Fruit fly (Drosophila melanogaster): Measurements from ENCODE around the gene JMJD4.
A peak's percentile ranks its signal among the peaks of the same experiment; 100 is the strongest.

Gene JMJD4

DNA sequence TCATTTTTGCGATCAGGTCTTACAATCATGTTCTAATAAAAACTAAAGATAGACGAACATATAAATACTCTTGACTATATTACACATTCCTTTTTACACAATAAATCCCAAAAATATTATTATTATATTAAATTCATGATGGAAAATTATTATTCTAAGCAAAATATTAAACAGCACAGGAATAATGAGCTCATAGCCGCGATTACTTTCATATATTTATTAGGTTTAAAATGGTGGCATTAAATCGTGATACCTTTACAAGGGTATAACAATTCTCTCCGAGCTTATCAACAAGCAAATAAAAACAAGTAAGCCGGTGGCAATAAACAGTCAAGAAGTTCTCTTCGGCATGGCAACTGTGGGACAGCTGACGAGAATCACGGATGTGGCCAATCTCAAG, 6.0 kb downstream of the JMJD4 start, which contains the start of gene CG17681:
TSS of gene CG17681 (plus strand) at position 56 of the 400 bp plus-strand sequence.
- TF ChIP-seq pad (GFP tag; optimal IDR thresholded peaks at IDR 0.05) (peak; percentile 10), toe (GFP tag; optimal IDR thresholded peaks at IDR 0.05) (peak; percentile 25), CG1620 (GFP tag; optimal IDR thresholded peaks at IDR 0.05) (no peak), bab1 (GFP tag; optimal IDR thresholded peaks at IDR 0.05) (peak; percentile 78), kay (GFP tag; ENCODE audit: borderline replicate concordance) (no peak), CG5204 (GFP tag; optimal IDR thresholded peaks at IDR 0.05) (no peak), tj (GFP tag; optimal IDR thresholded peaks at IDR 0.05) (no peak), Clk (GFP tag; optimal IDR thresholded peaks at IDR 0.05) (no peak), Mnt (GFP tag; optimal IDR thresholded peaks at IDR 0.05) (no peak), cic (GFP tag; optimal IDR thresholded peaks at IDR 0.05) (peak; percentile 54), cnc (optimal IDR thresholded peaks at IDR 0.05) (no peak), CG12768 (GFP tag; optimal IDR thresholded peaks at IDR 0.05) (peak; percentile 73), CG11617 (GFP tag; optimal IDR thresholded peaks at IDR 0.05) (peak; percentile 66), CG33017 (tag; optimal IDR thresholded peaks at IDR 0.05) (peak; percentile 77), ovo (GFP tag; optimal IDR thresholded peaks at IDR 0.05) (no peak), Hr96 (GFP tag; optimal IDR thresholded peaks at IDR 0.05) (no peak), CG7045 (GFP tag; optimal IDR thresholded peaks at IDR 0.05) (peak; percentile 76), CG14711 (tag; optimal IDR thresholded peaks at IDR 0.05) (peak; percentile 54), CG7101 (tag; optimal IDR thresholded peaks at IDR 0.05) (peak; percentile 74), Crg-1 (GFP tag; optimal IDR thresholded peaks at IDR 0.05) (no peak)

DNA sequence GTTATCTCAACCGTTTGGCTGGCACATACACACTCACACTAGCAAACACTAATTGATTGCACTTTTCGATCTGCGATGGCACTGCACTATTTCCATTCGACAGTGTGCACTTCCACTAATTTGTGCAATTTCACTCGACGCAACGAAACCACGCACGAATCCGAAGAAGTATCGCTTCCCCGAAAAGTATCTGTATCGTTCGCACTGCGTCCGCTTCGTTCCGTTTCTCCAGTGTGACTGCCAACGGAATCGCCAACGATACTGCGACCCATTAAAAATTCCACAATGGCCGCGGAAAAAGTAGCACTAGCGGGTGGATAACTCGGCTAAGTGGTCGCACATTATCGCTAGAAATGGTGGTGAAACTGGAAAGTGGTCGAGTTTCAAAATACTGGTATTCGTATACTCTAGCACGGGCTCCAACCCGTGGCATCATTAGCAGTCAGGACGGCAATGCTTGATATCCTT, 6.9 kb downstream of the JMJD4 start, which contains the start of gene Socs36E:
TSS of gene Socs36E (minus strand) at position 246 of the 468 bp plus-strand sequence.
- TF ChIP-seq CG1620 (GFP tag; optimal IDR thresholded peaks at IDR 0.05) (peak; percentile 34), CG12768 (GFP tag; optimal IDR thresholded peaks at IDR 0.05) (no peak), tj (GFP tag; optimal IDR thresholded peaks at IDR 0.05) (peak; percentile 79), Crg-1 (GFP tag; optimal IDR thresholded peaks at IDR 0.05) (no peak), CG33017 (tag; optimal IDR thresholded peaks at IDR 0.05) (peak; percentile 8), cic (GFP tag; optimal IDR thresholded peaks at IDR 0.05) (peak; percentile 26), bab1 (GFP tag; optimal IDR thresholded peaks at IDR 0.05) (peak; percentile 41), Clk (GFP tag; optimal IDR thresholded peaks at IDR 0.05) (no peak), Mnt (GFP tag; optimal IDR thresholded peaks at IDR 0.05) (peak; percentile 57)

DNA sequence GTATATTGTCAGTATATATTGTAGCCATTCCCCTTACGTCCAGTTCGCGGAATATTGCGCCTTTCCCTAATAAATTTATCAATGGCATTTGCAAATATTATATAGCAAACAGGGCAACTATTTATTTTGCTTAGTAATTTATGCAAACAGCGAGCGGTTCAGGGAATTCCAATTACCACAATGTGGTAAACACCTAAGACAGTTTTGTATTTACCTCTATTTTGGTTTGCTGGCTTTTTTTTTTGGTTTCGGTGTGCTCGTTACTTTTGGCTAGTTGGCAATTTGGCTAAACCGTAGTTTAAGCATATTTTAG, 7.3 kb downstream of the JMJD4 start:
- no peak for TF ChIP-seq CG33017 (tag; optimal IDR thresholded peaks at IDR 0.05)
- TF ChIP-seq CG7101 (tag; optimal IDR thresholded peaks at IDR 0.05), result peak; percentile 25
- no peak for TF ChIP-seq cnc (optimal IDR thresholded peaks at IDR 0.05)
- no peak for TF ChIP-seq bab1 (GFP tag; optimal IDR thresholded peaks at IDR 0.05)
- TF ChIP-seq ovo (GFP tag; optimal IDR thresholded peaks at IDR 0.05), result peak; percentile 70
- no peak for TF ChIP-seq CG7045 (GFP tag; optimal IDR thresholded peaks at IDR 0.05)
- no peak for TF ChIP-seq Mnt (GFP tag; optimal IDR thresholded peaks at IDR 0.05)
- TF ChIP-seq CG1620 (GFP tag; optimal IDR thresholded peaks at IDR 0.05), result peak; percentile 31
- TF ChIP-seq Crg-1 (GFP tag; optimal IDR thresholded peaks at IDR 0.05), result peak; percentile 22
- TF ChIP-seq Clk (GFP tag; optimal IDR thresholded peaks at IDR 0.05), result no peak
- TF ChIP-seq CG11617 (GFP tag; optimal IDR thresholded peaks at IDR 0.05), result peak; percentile 20

DNA sequence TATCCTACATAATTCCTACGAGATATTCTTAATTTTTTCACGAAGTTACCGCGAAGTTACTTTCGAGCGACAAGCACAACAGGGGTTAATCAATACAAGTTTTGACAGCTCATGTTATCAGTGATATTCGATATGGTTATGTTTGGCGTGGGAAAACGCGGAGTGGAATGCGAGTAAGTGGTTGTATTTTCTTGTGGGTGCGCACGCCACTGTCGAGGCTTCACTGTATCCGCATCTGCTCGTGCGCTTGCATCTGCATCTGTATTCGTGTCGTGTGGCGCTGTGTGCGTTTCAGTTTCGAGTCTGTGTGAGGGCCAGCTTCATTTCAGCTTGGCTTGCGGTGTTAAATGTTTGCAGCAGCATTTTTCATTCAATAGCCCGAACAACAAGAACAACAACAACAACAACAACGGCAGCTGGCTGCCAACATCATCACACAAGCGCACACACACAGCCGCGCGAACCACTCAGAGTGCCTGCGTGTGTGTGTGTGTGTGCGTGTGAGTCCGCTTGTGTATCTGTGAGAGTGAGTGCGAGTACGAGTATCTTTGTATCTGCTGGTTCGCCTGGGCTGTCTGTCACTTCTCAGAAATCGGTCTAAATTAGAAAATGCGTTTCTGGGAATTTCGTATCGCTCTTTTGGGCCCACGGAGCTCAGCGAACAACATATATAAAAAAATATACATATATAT, 7.8 kb downstream of the JMJD4 start:
- TF ChIP-seq Clk (GFP tag; optimal IDR thresholded peaks at IDR 0.05) (no peak), CG1620 (GFP tag; optimal IDR thresholded peaks at IDR 0.05) (no peak), Mnt (GFP tag; optimal IDR thresholded peaks at IDR 0.05) (no peak), CG7045 (GFP tag; optimal IDR thresholded peaks at IDR 0.05) (peak; percentile 35), CG12768 (GFP tag; optimal IDR thresholded peaks at IDR 0.05) (no peak), pad (GFP tag; optimal IDR thresholded peaks at IDR 0.05) (no peak), CG7101 (tag; optimal IDR thresholded peaks at IDR 0.05) (no peak), Hr96 (GFP tag; optimal IDR thresholded peaks at IDR 0.05) (no peak), Crg-1 (GFP tag; optimal IDR thresholded peaks at IDR 0.05) (no peak), CG33017 (tag; optimal IDR thresholded peaks at IDR 0.05) (no peak), cnc (optimal IDR thresholded peaks at IDR 0.05) (no peak), ovo (GFP tag; optimal IDR thresholded peaks at IDR 0.05) (no peak), tj (GFP tag; optimal IDR thresholded peaks at IDR 0.05) (peak; percentile 93), toe (GFP tag; optimal IDR thresholded peaks at IDR 0.05) (peak; percentile 55), bab1 (GFP tag; optimal IDR thresholded peaks at IDR 0.05) (no peak), CG5204 (GFP tag; optimal IDR thresholded peaks at IDR 0.05) (peak; percentile 64), CG14711 (tag; optimal IDR thresholded peaks at IDR 0.05) (no peak), cic (GFP tag; optimal IDR thresholded peaks at IDR 0.05) (peak; percentile 90), CG11617 (GFP tag; optimal IDR thresholded peaks at IDR 0.05) (no peak), kay (GFP tag; ENCODE audit: borderline replicate concordance) (no peak)

DNA sequence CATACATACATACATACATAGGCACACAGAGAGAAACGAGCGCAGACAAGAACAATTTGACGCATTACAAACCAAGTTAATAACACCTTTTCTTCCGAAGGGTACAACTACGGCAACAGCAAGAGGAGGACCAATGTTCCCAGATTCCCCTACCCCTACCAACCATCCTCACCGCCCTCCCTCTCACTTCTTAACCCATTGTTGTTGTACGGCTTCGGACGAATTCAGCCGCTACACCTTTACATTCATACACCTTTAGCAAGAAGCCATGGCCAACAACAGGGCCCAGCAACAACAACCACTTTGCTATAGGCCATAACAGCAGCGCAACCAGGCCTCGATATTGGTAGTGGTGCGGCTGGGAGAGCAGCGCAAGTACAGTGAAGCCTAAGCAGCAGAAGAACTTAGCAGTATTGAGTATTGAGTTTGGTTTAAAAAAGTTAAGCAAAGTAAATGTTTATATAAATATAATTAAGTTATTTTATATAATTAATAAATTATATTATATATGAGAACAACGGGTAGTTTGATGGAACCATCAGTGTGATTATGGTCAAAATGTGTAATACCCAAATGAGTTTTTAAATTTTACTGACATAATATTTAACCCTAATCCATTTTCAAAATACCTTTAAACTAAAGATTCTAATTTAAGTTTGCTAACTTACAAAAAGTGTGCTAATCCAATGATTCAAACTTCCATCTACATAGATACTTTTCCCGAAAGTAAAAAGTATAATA, 8.5 kb downstream of the JMJD4 start:
- TF ChIP-seq tj (GFP tag; optimal IDR thresholded peaks at IDR 0.05), result peak; percentile 7
- no peak for TF ChIP-seq bab1 (GFP tag; optimal IDR thresholded peaks at IDR 0.05)
- peak; percentile 22 for TF ChIP-seq cic (GFP tag; optimal IDR thresholded peaks at IDR 0.05)
- peak; percentile 31 for TF ChIP-seq kay (GFP tag; ENCODE audit: borderline replicate concordance)

DNA sequence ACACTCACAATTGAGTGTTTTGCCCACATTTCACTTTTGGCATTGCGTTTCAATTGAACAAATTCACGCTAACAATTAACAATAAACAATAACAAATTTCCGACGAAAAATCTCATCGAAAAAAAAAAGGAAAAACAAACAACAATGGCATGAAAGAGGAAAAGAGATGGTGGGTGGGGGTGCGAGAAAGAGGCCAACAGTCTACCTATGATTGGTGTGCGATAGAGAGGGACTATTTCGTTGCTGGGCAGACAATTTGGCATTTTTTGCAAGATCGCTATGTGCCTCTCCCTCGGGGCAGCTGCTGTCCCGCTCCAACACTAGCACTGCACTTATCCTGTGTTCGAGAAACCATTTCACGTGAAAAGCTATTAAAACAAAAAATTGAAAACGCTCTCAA, 9.2 kb downstream of the JMJD4 start:
- TF ChIP-seq tj (GFP tag; optimal IDR thresholded peaks at IDR 0.05) (peak; percentile 28), CG11617 (GFP tag; optimal IDR thresholded peaks at IDR 0.05) (no peak), CG7045 (GFP tag; optimal IDR thresholded peaks at IDR 0.05) (no peak), toe (GFP tag; optimal IDR thresholded peaks at IDR 0.05) (no peak)
